Fruit fly (Drosophila melanogaster) S2 (cell line): ENCODE results near the gene CG7218.

Source experiments
- CG8478 ChIP-seq: fragments of >200 bp; optimal IDR thresholded peaks from 2 replicates; lab custom pipeline; 2018
- CTCF ChIP-seq, 2 experiments: fragments of >200 bp; optimal IDR thresholded peaks; 2 replicates each; lab custom pipeline; 2018

DNA sequence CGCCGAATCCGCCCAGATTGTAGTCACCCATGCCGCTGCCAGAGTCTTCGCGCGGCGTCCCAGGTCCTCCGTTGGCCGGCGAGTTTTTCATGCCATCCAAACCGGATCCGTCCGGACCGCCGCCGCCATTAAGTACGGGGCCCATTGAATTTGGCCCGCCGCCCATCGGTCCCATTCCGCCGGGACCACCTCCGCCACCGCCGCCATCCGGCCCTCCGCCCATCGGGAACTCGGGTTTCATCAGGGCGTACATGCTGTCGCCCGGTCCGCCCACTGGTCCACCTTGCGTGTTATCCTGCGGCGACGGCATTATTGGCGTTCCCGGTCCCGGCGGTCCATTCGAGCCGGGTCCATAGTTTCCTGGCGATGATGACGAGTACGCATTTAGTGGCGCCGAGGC is 31.1 kb upstream of the CG7218 start:
- TF ChIP-seq CTCF (optimal IDR thresholded peaks at IDR 0.05; lab: Kevin White, UChicago): no peak
- no peak for TF ChIP-seq CG8478 (lab: Kevin White, UChicago)
